Fruit fly (Drosophila melanogaster) whole organism, embryonic: Measurements from ENCODE around the gene CG7739.

Experiments used
- CG10654 ChIP-seq: fragments of 200-800 bp; sonication (Bioruptor generic); optimal IDR thresholded peaks from 2 replicates; lab custom pipeline; 2016; ENCODE audit warnings: missing biosample characterization, missing genetic modification characterization
- CG13624 ChIP-seq: fragments of 200-800 bp; sonication (Bioruptor generic); optimal IDR thresholded peaks from 2 replicates; lab custom pipeline; 2016; ENCODE audit warnings: missing biosample characterization, missing genetic modification characterization
- CG14441 ChIP-seq: fragments of 200-800 bp; sonication (Bioruptor generic); IDR thresholded peaks from 2 replicates; pipeline ENCODE4 v1.3.6; 2022; ENCODE audit warnings: missing biosample characterization, missing genetic modification characterization
- CG17328 ChIP-seq: fragments of 200-800 bp; sonication (Bioruptor generic); IDR thresholded peaks from 2 replicates; pipeline ENCODE4 v1.3.6; 2022; ENCODE audit warnings: missing biosample characterization, missing genetic modification characterization
- CG17912 ChIP-seq: fragments of 200-800 bp; sonication (Bioruptor generic); optimal IDR thresholded peaks from 2 replicates; lab custom pipeline; 2018; ENCODE audit warnings: missing biosample characterization, mild to moderate bottlenecking, missing genetic modification characterization
- CG18619 ChIP-seq: fragments of 200-800 bp; sonication (Bioruptor generic); optimal IDR thresholded peaks from 3 replicates; lab custom pipeline; 2017; ENCODE audit warnings: missing biosample characterization, mild to moderate bottlenecking, missing genetic modification characterization
- CG2120 ChIP-seq: fragments of 200-800 bp; sonication (Bioruptor generic); optimal IDR thresholded peaks from 3 replicates; lab custom pipeline; 2016; ENCODE audit warnings: missing biosample characterization, missing genetic modification characterization
- CG32772 ChIP-seq: fragments of 200-800 bp; sonication (Bioruptor generic); IDR thresholded peaks from 2 replicates; pipeline ENCODE4 v1.3.6; 2022; ENCODE audit warnings: missing biosample characterization, missing genetic modification characterization
- CG33557 ChIP-seq: fragments of 200-800 bp; sonication (Bioruptor generic); optimal IDR thresholded peaks from 2 replicates; lab custom pipeline; 2019; ENCODE audit warnings: missing biosample characterization, mild to moderate bottlenecking, missing genetic modification characterization, moderate library complexity
- CG3838 ChIP-seq: fragments of 200-800 bp; sonication (Bioruptor generic); optimal IDR thresholded peaks from 3 replicates; lab custom pipeline; 2016; ENCODE audit warnings: missing biosample characterization, missing genetic modification characterization
- CG4360 ChIP-seq: fragments of 200-800 bp; sonication (Bioruptor generic); IDR thresholded peaks from 2 replicates; pipeline ENCODE4 v1.3.6; 2022; ENCODE audit warnings: missing biosample characterization, missing genetic modification characterization
- CG43689 ChIP-seq: fragments of 200-800 bp; sonication (Bioruptor generic); IDR thresholded peaks from 2 replicates; pipeline ENCODE4 v1.3.6; 2022; ENCODE audit warnings: missing biosample characterization, missing genetic modification characterization
- CG6689 ChIP-seq: fragments of 200-800 bp; sonication (Bioruptor generic); IDR thresholded peaks from 2 replicates; pipeline ENCODE4 v1.3.6; 2022; ENCODE audit warnings: missing biosample characterization, missing genetic modification characterization
- CG6765 ChIP-seq: fragments of 200-800 bp; sonication (Bioruptor generic); optimal IDR thresholded peaks from 3 replicates; lab custom pipeline; 2017; ENCODE audit warnings: missing biosample characterization, mild to moderate bottlenecking, missing genetic modification characterization
- CG7271 ChIP-seq: fragments of 200-800 bp; sonication (Bioruptor generic); optimal IDR thresholded peaks from 2 replicates; lab custom pipeline; 2018; ENCODE audit warnings: missing biosample characterization, mild to moderate bottlenecking, missing genetic modification characterization, moderate library complexity
- CG7928 ChIP-seq: fragments of 200-800 bp; sonication (Bioruptor generic); optimal IDR thresholded peaks from 2 replicates; lab custom pipeline; 2017; ENCODE audit warnings: missing biosample characterization, mild to moderate bottlenecking, missing genetic modification characterization
- CG8924 ChIP-seq: fragments of 200-800 bp; optimal IDR thresholded peaks from 3 replicates; lab custom pipeline; 2019; ENCODE audit warnings: missing biosample characterization, mild to moderate bottlenecking, missing genetic modification characterization, moderate library complexity
- Dp ChIP-seq: fragments of 200-800 bp; sonication (Bioruptor generic); optimal IDR thresholded peaks from 2 replicates; lab custom pipeline; 2018; ENCODE audit warnings: missing biosample characterization, mild to moderate bottlenecking, missing genetic modification characterization, moderate library complexity
- Ets65A ChIP-seq: fragments of 200-800 bp; sonication (Bioruptor generic); peaks from one replicate; lab custom pipeline; 2016; ENCODE audit warnings: missing biosample characterization, missing genetic modification characterization
- Gug ChIP-seq: fragments of 200-800 bp; sonication (Bioruptor generic); IDR thresholded peaks from 4 replicates; pipeline ENCODE4 v1.3.6; 2022; ENCODE audit warnings: missing biosample characterization, missing genetic modification characterization
- Hr3 ChIP-seq: fragments of 200-800 bp; sonication (Bioruptor generic); optimal IDR thresholded peaks from 3 replicates; lab custom pipeline; 2016; ENCODE audit warnings: missing biosample characterization, missing genetic modification characterization
- Lpt ChIP-seq: fragments of >200 bp; optimal IDR thresholded peaks from 2 replicates; lab custom pipeline; 2018; ENCODE audit warnings: missing biosample characterization, missing genetic modification characterization
- MESR4 ChIP-seq: fragments of 200-800 bp; sonication (Bioruptor generic); optimal IDR thresholded peaks from 2 replicates; lab custom pipeline; 2018; ENCODE audit warnings: missing biosample characterization, mild to moderate bottlenecking, missing genetic modification characterization, moderate library complexity
- Mrtf ChIP-seq: fragments of 200-800 bp; sonication (Bioruptor generic); IDR thresholded peaks from 3 replicates; pipeline ENCODE4 v1.3.6; 2022; ENCODE audit warnings: missing biosample characterization, missing genetic modification characterization
- NC2α ChIP-seq: fragments of 200-800 bp; sonication (Bioruptor generic); optimal IDR thresholded peaks from 2 replicates; lab custom pipeline; 2016; ENCODE audit warnings: missing biosample characterization, missing genetic modification characterization
- NFAT ChIP-seq: fragments of 200-800 bp; sonication (Bioruptor generic); IDR thresholded peaks from 2 replicates; pipeline ENCODE4 v1.3.6; 2022; ENCODE audit warnings: missing biosample characterization, missing genetic modification characterization
- Poxn ChIP-seq: fragments of 200-800 bp; sonication (Bioruptor generic); IDR thresholded peaks from 2 replicates; pipeline ENCODE4 v1.3.6; 2022; ENCODE audit warnings: missing biosample characterization, missing genetic modification characterization
- Xbp1 ChIP-seq: fragments of 200-800 bp; sonication (Bioruptor generic); optimal IDR thresholded peaks from 3 replicates; lab custom pipeline; 2016; ENCODE audit warnings: missing biosample characterization, mild to moderate bottlenecking, missing genetic modification characterization
- aop ChIP-seq: fragments of 200-800 bp; sonication (Bioruptor generic); IDR thresholded peaks from 2 replicates; pipeline ENCODE4 v1.3.6; 2022; ENCODE audit warnings: missing biosample characterization, missing genetic modification characterization
- btn ChIP-seq: fragments of 200-800 bp; sonication (Bioruptor generic); optimal IDR thresholded peaks from 2 replicates; lab custom pipeline; 2016; ENCODE audit warnings: missing biosample characterization, missing genetic modification characterization
- cad ChIP-seq: fragments of >200 bp; optimal IDR thresholded peaks from 2 replicates; lab custom pipeline; 2017; ENCODE audit warnings: missing biosample characterization, missing genetic modification characterization
- cato ChIP-seq: fragments of 200-800 bp; sonication (Bioruptor generic); optimal IDR thresholded peaks from 2 replicates; lab custom pipeline; 2016; ENCODE audit warnings: missing biosample characterization, missing genetic modification characterization, borderline replicate concordance
- caup ChIP-seq: fragments of 200-800 bp; sonication (Bioruptor generic); optimal IDR thresholded peaks from 3 replicates; lab custom pipeline; 2017; ENCODE audit warnings: missing biosample characterization, mild to moderate bottlenecking, missing genetic modification characterization, moderate library complexity; ENCODE audit not compliant: severe bottlenecking
- ci ChIP-seq: fragments of 200-800 bp; sonication (Bioruptor generic); IDR thresholded peaks from 3 replicates; pipeline ENCODE4 v1.3.6; 2022; ENCODE audit warnings: missing biosample characterization, missing genetic modification characterization
- croc ChIP-seq: fragments of 200-800 bp; sonication (Bioruptor generic); conservative IDR thresholded peaks from 3 replicates; pipeline ENCODE4 v1.3.6; 2022; ENCODE audit warnings: missing biosample characterization, missing genetic modification characterization
- crp ChIP-seq, 2 experiments: fragments of 200-800 bp; sonication (Bioruptor generic); optimal IDR thresholded peaks; 2 replicates in 1 of 2; 3 replicates in 1 of 2; lab custom pipeline; 2017; ENCODE audit warnings: missing biosample characterization in 2 of 2, missing genetic modification characterization in 2 of 2, mild to moderate bottlenecking in 1 of 2, moderate library complexity in 1 of 2
- eyg ChIP-seq: fragments of 200-800 bp; sonication (Bioruptor generic); optimal IDR thresholded peaks from 3 replicates; lab custom pipeline; 2016; ENCODE audit warnings: missing biosample characterization, missing genetic modification characterization
- fu2 ChIP-seq: fragments of 200-800 bp; sonication (Bioruptor generic); optimal IDR thresholded peaks from 2 replicates; lab custom pipeline; 2016; ENCODE audit warnings: missing biosample characterization, missing genetic modification characterization
- gcm2 ChIP-seq: fragments of 200-800 bp; sonication (Bioruptor generic); optimal IDR thresholded peaks from 2 replicates; lab custom pipeline; 2016; ENCODE audit warnings: missing biosample characterization, missing genetic modification characterization
- kay ChIP-seq: fragments of 200-800 bp; sonication (Bioruptor generic); optimal IDR thresholded peaks from 2 replicates; lab custom pipeline; 2016; ENCODE audit warnings: missing biosample characterization, missing genetic modification characterization
- knrl ChIP-seq: fragments of 200-800 bp; sonication (Bioruptor generic); IDR thresholded peaks from 3 replicates; pipeline ENCODE4 v1.3.6; 2022; ENCODE audit warnings: missing biosample characterization, missing genetic modification characterization; ENCODE audit not compliant: partially characterized antibody
- nmo ChIP-seq: fragments of 200-800 bp; sonication (Bioruptor generic); optimal IDR thresholded peaks from 2 replicates; lab custom pipeline; 2018; ENCODE audit warnings: missing biosample characterization, mild to moderate bottlenecking, missing genetic modification characterization, moderate library complexity
- onecut ChIP-seq: fragments of 200-800 bp; sonication (Bioruptor generic); IDR thresholded peaks from 2 replicates; pipeline ENCODE4 v1.3.6; 2022; ENCODE audit warnings: missing biosample characterization, missing genetic modification characterization
- pita ChIP-seq: fragments of 200-800 bp; sonication (Bioruptor generic); optimal IDR thresholded peaks from 2 replicates; lab custom pipeline; 2017; ENCODE audit warnings: missing biosample characterization, mild to moderate bottlenecking, missing genetic modification characterization
- ssp ChIP-seq: fragments of 200-800 bp; sonication (Bioruptor generic); IDR thresholded peaks from 2 replicates; pipeline ENCODE4 v1.3.6; 2022; ENCODE audit warnings: missing biosample characterization, missing genetic modification characterization
- tna ChIP-seq: fragments of 200-800 bp; sonication (Bioruptor generic); IDR thresholded peaks from 2 replicates; pipeline ENCODE4 v1.3.6; 2022; ENCODE audit warnings: missing biosample characterization, missing genetic modification characterization; ENCODE audit not compliant: partially characterized antibody
- trh ChIP-seq: fragments of 200-800 bp; sonication (Bioruptor generic); optimal IDR thresholded peaks from 2 replicates; lab custom pipeline; 2016; ENCODE audit warnings: missing biosample characterization, missing genetic modification characterization
- tx ChIP-seq: fragments of 200-800 bp; sonication (Bioruptor generic); optimal IDR thresholded peaks from 2 replicates; lab custom pipeline; 2016; ENCODE audit warnings: missing biosample characterization, missing genetic modification characterization
- wdn ChIP-seq: fragments of 200-800 bp; sonication (Bioruptor generic); IDR thresholded peaks from 2 replicates; pipeline ENCODE4 v1.3.6; 2022; ENCODE audit warnings: missing biosample characterization, missing genetic modification characterization
- wor ChIP-seq: fragments of 200-800 bp; sonication (Bioruptor generic); IDR thresholded peaks from 2 replicates; pipeline ENCODE4 v1.3.6; 2022; ENCODE audit warnings: missing biosample characterization, missing genetic modification characterization
- z ChIP-seq: fragments of 200-800 bp; sonication (Bioruptor generic); IDR thresholded peaks from 3 replicates; pipeline ENCODE4 v1.3.6; 2022; ENCODE audit warnings: missing biosample characterization, missing genetic modification characterization

The CG7739 gene

DNA sequence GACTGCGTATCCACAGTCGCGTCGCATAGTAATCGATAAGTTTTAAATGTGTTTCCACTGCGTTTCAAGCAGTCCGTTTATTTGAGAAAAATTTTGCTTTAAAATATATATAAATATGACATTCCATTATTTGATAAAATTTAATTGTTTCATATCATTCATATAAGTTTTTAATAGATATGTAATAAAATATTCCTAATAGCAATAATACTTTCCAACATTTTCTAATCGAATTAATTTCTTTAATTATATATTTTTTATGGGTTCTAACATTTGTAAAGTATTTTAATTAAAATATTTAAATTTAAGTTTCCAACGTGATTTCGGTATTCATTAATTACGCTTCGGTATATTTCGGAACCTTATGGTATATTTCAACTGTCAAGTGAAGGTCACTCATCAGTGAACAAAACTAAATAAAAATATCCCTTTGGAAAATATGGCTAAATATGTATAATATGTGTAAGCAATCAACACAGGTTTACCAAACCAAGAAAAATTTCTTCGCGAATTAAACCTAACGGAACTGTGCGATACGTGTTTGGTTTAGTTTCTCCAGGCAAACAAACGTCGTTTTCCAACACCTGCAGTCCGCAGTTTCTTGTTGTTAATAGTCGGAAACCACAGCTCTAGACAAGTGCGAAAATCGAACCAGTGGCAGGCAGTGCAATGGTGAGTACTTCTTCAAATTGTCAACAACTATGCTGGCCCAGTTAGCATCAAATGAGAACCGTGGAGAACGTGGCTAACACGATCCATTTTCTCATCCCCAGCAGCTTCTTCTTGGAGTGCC lies at the start of gene CG7739, which contains the start of gene SCCRO (continued):
- TF ChIP-seq btn (GFP tag; lab: Kevin White, UChicago) (no peak), aop (GFP tag; lab: Robert Waterston, UW) (no peak), CG7271 (tag; lab: Kevin White, UChicago) (no peak), pita (GFP tag; lab: Kevin White, UChicago) (no peak), wdn (GFP tag; lab: Robert Waterston, UW) (peak; percentile 68), Mrtf (GFP tag; lab: Robert Waterston, UW) (no peak), cato (peak; percentile 5), MESR4 (GFP tag; lab: Kevin White, UChicago) (peak; percentile 92), Xbp1 (peak; percentile 71), caup (GFP tag; lab: Kevin White, UChicago) (no peak), CG4360 (GFP tag; lab: Robert Waterston, UW) (peak; percentile 56; the same call in 1 of the 2 replicates), CG10654 (GFP tag; lab: Kevin White, UChicago) (peak; percentile 39), eyg (GFP tag; lab: Kevin White, UChicago) (no peak), kay (GFP tag; lab: Kevin White, UChicago) (peak; percentile 61), wor (GFP tag; lab: Robert Waterston, UW) (no peak), CG17328 (GFP tag; lab: Robert Waterston, UW) (peak; percentile 65), gcm2 (GFP tag; lab: Kevin White, UChicago) (no peak), CG6689 (GFP tag; lab: Robert Waterston, UW) (peak; percentile 73), NC2α (no peak), CG14441 (GFP tag; lab: Robert Waterston, UW) (peak; percentile 71), trh (GFP tag; lab: Kevin White, UChicago) (no peak), CG8924 (tag; lab: Kevin White, UChicago) (peak; percentile 70), CG6765 (no peak), CG2120 (GFP tag; lab: Kevin White, UChicago) (peak; percentile 40), CG7928 (no peak), crp (GFP tag; optimal IDR thresholded peaks at IDR 0.05; lab: Kevin White, UChicago) (peak in 1 of 2 experiments; percentile 70), croc (GFP tag; lab: Robert Waterston, UW) (no peak), cad (no peak), Hr3 (GFP tag; lab: Kevin White, UChicago) (peak; percentile 48), NFAT (peak; percentile 70), Dp (GFP tag; lab: Kevin White, UChicago) (peak; percentile 17), Ets65A (GFP tag; lab: Kevin White, UChicago) (peak; percentile 92), tna (GFP tag; lab: Robert Waterston, UW) (no peak), CG32772 (GFP tag; lab: Robert Waterston, UW) (peak; percentile 58), CG3838 (GFP tag; lab: Kevin White, UChicago) (no peak), fu2 (GFP tag; lab: Kevin White, UChicago) (peak; percentile 14), CG43689 (GFP tag; lab: Robert Waterston, UW) (no peak), CG13624 (GFP tag; lab: Kevin White, UChicago) (peak; percentile 40), Gug (GFP tag; lab: Robert Waterston, UW) (peak; percentile 68; the same call in 2 of the 4 replicates), nmo (GFP tag; lab: Kevin White, UChicago) (peak; percentile 65), onecut (GFP tag; lab: Robert Waterston, UW) (no peak), CG33557 (GFP tag; lab: Kevin White, UChicago) (no peak), CG18619 (peak; percentile 35), knrl (no peak; the same call in 2 of the 3 replicates), z (GFP tag; lab: Robert Waterston, UW) (no peak), Poxn (no peak), ssp (GFP tag; lab: Robert Waterston, UW) (peak; percentile 83), tx (no peak), ci (GFP tag; lab: Robert Waterston, UW) (peak; percentile 66; the same call in 2 of the 3 replicates), Lpt (GFP tag; lab: Kevin White, UChicago) (no peak), CG17912 (peak; percentile 28)
